Fruit fly (Drosophila melanogaster) whole organism, embryonic: ENCODE results near the gene ssp.

Source experiments
- Ada2b ChIP-seq: fragments of 200-800 bp; sonication (Bioruptor generic); IDR thresholded peaks from 2 replicates; pipeline ENCODE4 v1.3.6; 2022; ENCODE audit warnings: missing biosample characterization, missing genetic modification characterization
- Antp ChIP-seq: fragments of 200-800 bp; sonication (Bioruptor generic); optimal IDR thresholded peaks from 3 replicates; lab custom pipeline; 2016; ENCODE audit warnings: missing biosample characterization, missing genetic modification characterization
- CG1024 ChIP-seq: fragments of 200-800 bp; sonication (Bioruptor generic); IDR thresholded peaks from 2 replicates; pipeline ENCODE4 v1.3.6; 2022; ENCODE audit warnings: missing biosample characterization, missing genetic modification characterization
- CG10267 ChIP-seq: fragments of 200-800 bp; sonication (Bioruptor generic); optimal IDR thresholded peaks from 2 replicates; lab custom pipeline; 2018; ENCODE audit warnings: missing biosample characterization, mild to moderate bottlenecking, missing genetic modification characterization, moderate library complexity
- CG10366 ChIP-seq: fragments of 200-800 bp; sonication (Bioruptor generic); IDR thresholded peaks from 2 replicates; pipeline ENCODE4 v1.3.6; 2022; ENCODE audit warnings: missing biosample characterization, missing genetic modification characterization
- CG11093 ChIP-seq: fragments of 200-800 bp; sonication (Bioruptor generic); IDR thresholded peaks from 3 replicates; pipeline ENCODE4 v1.3.6; 2022; ENCODE audit warnings: missing biosample characterization, missing genetic modification characterization
- CG12391 ChIP-seq: fragments of 200-800 bp; sonication (Bioruptor generic); optimal IDR thresholded peaks from 3 replicates; lab custom pipeline; 2018; ENCODE audit warnings: missing biosample characterization, mild to moderate bottlenecking, missing genetic modification characterization, moderate library complexity
- CG13123 ChIP-seq: fragments of 200-800 bp; sonication (Bioruptor generic); optimal IDR thresholded peaks from 2 replicates; lab custom pipeline; 2016; ENCODE audit warnings: missing biosample characterization, missing genetic modification characterization
- CG14050 ChIP-seq: fragments of 200-800 bp; sonication (Bioruptor generic); IDR thresholded peaks from 3 replicates; pipeline ENCODE4 v1.3.6; 2022; ENCODE audit warnings: missing biosample characterization, missing genetic modification characterization
- CG16815 ChIP-seq: fragments of 200-800 bp; sonication (Bioruptor generic); optimal IDR thresholded peaks from 3 replicates; lab custom pipeline; 2017; ENCODE audit warnings: missing biosample characterization, mild to moderate bottlenecking, missing genetic modification characterization
- CG17802 ChIP-seq: fragments of 200-800 bp; sonication (Bioruptor generic); optimal IDR thresholded peaks from 2 replicates; lab custom pipeline; 2018; ENCODE audit warnings: missing biosample characterization, mild to moderate bottlenecking, missing genetic modification characterization, moderate library complexity
- CG18011 ChIP-seq: fragments of 200-800 bp; sonication (Bioruptor generic); optimal IDR thresholded peaks from 2 replicates; lab custom pipeline; 2017; ENCODE audit warnings: missing biosample characterization, missing genetic modification characterization, mild to moderate bottlenecking, moderate library complexity, missing genotype
- CG18599 ChIP-seq: fragments of 200-800 bp; sonication (Bioruptor generic); optimal IDR thresholded peaks from 3 replicates; lab custom pipeline; 2017; ENCODE audit warnings: missing biosample characterization, missing genetic modification characterization, mild to moderate bottlenecking, moderate library complexity, missing genetic modification reagents
- CG18619 ChIP-seq: fragments of 200-800 bp; sonication (Bioruptor generic); optimal IDR thresholded peaks from 3 replicates; lab custom pipeline; 2017; ENCODE audit warnings: missing biosample characterization, mild to moderate bottlenecking, missing genetic modification characterization
- CG2129 ChIP-seq: fragments of 200-800 bp; sonication (Bioruptor generic); IDR thresholded peaks from 2 replicates; pipeline ENCODE4 v1.3.6; 2022; ENCODE audit warnings: missing biosample characterization, missing genetic modification characterization; ENCODE audit not compliant: partially characterized antibody
- CG2202 ChIP-seq: fragments of 200-800 bp; sonication (Bioruptor generic); optimal IDR thresholded peaks from 2 replicates; lab custom pipeline; 2018; ENCODE audit warnings: missing biosample characterization, mild to moderate bottlenecking, missing genetic modification characterization
- CG2712 ChIP-seq: fragments of 200-800 bp; optimal IDR thresholded peaks from 3 replicates; lab custom pipeline; 2019; ENCODE audit warnings: missing biosample characterization, mild to moderate bottlenecking, missing genetic modification characterization, moderate library complexity
- CG2889 ChIP-seq: fragments of 200-800 bp; sonication (Bioruptor generic); IDR thresholded peaks from 3 replicates; pipeline ENCODE4 v1.3.6; 2022; ENCODE audit warnings: missing biosample characterization, missing genetic modification characterization
- CG34376 ChIP-seq: fragments of 200-800 bp; sonication (Bioruptor generic); optimal IDR thresholded peaks from 2 replicates; lab custom pipeline; 2018; ENCODE audit warnings: missing biosample characterization, mild to moderate bottlenecking, missing genetic modification characterization
- CG5245 ChIP-seq: fragments of 200-800 bp; sonication (Bioruptor generic); optimal IDR thresholded peaks from 3 replicates; lab custom pipeline; 2016; ENCODE audit warnings: missing biosample characterization, missing genetic modification characterization
- CG8089 ChIP-seq: fragments of 200-800 bp; sonication (Bioruptor generic); optimal IDR thresholded peaks from 3 replicates; lab custom pipeline; 2016; ENCODE audit warnings: missing biosample characterization, missing genetic modification characterization
- CoRest ChIP-seq: fragments of 200-800 bp; sonication (Bioruptor generic); optimal IDR thresholded peaks from 3 replicates; lab custom pipeline; 2018; ENCODE audit warnings: missing biosample characterization, mild to moderate bottlenecking, missing genetic modification characterization, moderate library complexity
- Dad ChIP-seq: fragments of 200-800 bp; sonication (Bioruptor generic); optimal IDR thresholded peaks from 3 replicates; lab custom pipeline; 2016; ENCODE audit warnings: missing biosample characterization, missing genetic modification characterization
- Elba2 ChIP-seq: fragments of 200-800 bp; sonication (Bioruptor generic); optimal IDR thresholded peaks from 3 replicates; lab custom pipeline; 2016; ENCODE audit warnings: missing biosample characterization, missing genetic modification characterization
- Hr51 ChIP-seq, 2 experiments: fragments of 200-800 bp; sonication (Bioruptor generic); optimal IDR thresholded peaks; 2 replicates in 1 of 2; 3 replicates in 1 of 2; lab custom pipeline; 2016 to 2018; ENCODE audit warnings: missing biosample characterization in 2 of 2, missing genetic modification characterization in 2 of 2, mild to moderate bottlenecking in 1 of 2, moderate library complexity in 1 of 2
- Meics ChIP-seq: fragments of 200-800 bp; sonication (Bioruptor generic); optimal IDR thresholded peaks from 2 replicates; lab custom pipeline; 2017; ENCODE audit warnings: missing biosample characterization, mild to moderate bottlenecking, missing genetic modification characterization
- NFAT ChIP-seq: fragments of 200-800 bp; sonication (Bioruptor generic); IDR thresholded peaks from 2 replicates; pipeline ENCODE4 v1.3.6; 2022; ENCODE audit warnings: missing biosample characterization, missing genetic modification characterization
- Optix ChIP-seq: fragments of 200-800 bp; sonication (Bioruptor generic); IDR thresholded peaks from 3 replicates; pipeline ENCODE4 v1.3.6; 2022; ENCODE audit warnings: missing biosample characterization, missing genetic modification characterization
- Tbp ChIP-seq: fragments of >200 bp; optimal IDR thresholded peaks from 2 replicates; lab custom pipeline; 2018; ENCODE audit warnings: missing biosample characterization, missing genetic modification characterization
- Usf ChIP-seq: fragments of 200-800 bp; sonication (Bioruptor generic); optimal IDR thresholded peaks from 2 replicates; lab custom pipeline; 2017; ENCODE audit warnings: missing genotype, missing biosample characterization, missing genetic modification characterization
- ac ChIP-seq: fragments of 200-800 bp; sonication (Bioruptor generic); optimal IDR thresholded peaks from 3 replicates; lab custom pipeline; 2017; ENCODE audit warnings: missing biosample characterization, mild to moderate bottlenecking, missing genetic modification characterization
- ap ChIP-seq: fragments of 200-800 bp; sonication (Bioruptor generic); IDR thresholded peaks from 2 replicates; pipeline ENCODE4 v1.3.6; 2022; ENCODE audit warnings: missing biosample characterization, missing genetic modification characterization
- ara ChIP-seq: fragments of 200-800 bp; sonication (Bioruptor generic); IDR thresholded peaks from 2 replicates; pipeline ENCODE4 v1.3.6; 2022; ENCODE audit warnings: missing biosample characterization, missing genetic modification characterization
- br ChIP-seq: fragments of >200 bp; optimal IDR thresholded peaks from 2 replicates; lab custom pipeline; 2017
- ci ChIP-seq: fragments of 200-800 bp; sonication (Bioruptor generic); IDR thresholded peaks from 3 replicates; pipeline ENCODE4 v1.3.6; 2022; ENCODE audit warnings: missing biosample characterization, missing genetic modification characterization
- corto ChIP-seq: fragments of 200-800 bp; sonication (Bioruptor generic); optimal IDR thresholded peaks from 2 replicates; lab custom pipeline; 2016; ENCODE audit warnings: missing biosample characterization, mild to moderate bottlenecking, missing genetic modification characterization, moderate library complexity
- disco-r ChIP-seq: fragments of 200-800 bp; sonication (Bioruptor generic); optimal IDR thresholded peaks from 2 replicates; lab custom pipeline; 2016; ENCODE audit warnings: missing biosample characterization, missing genetic modification characterization
- fd3F ChIP-seq: fragments of 200-800 bp; sonication (Bioruptor generic); optimal IDR thresholded peaks from 2 replicates; lab custom pipeline; 2018; ENCODE audit warnings: missing biosample characterization, mild to moderate bottlenecking, missing genetic modification characterization, moderate library complexity
- fd96Cb ChIP-seq: fragments of 200-800 bp; sonication (Bioruptor generic); optimal IDR thresholded peaks from 2 replicates; lab custom pipeline; 2018; ENCODE audit warnings: missing biosample characterization, mild to moderate bottlenecking, missing genetic modification characterization, moderate library complexity
- fru ChIP-seq: fragments of >200 bp; optimal IDR thresholded peaks from 2 replicates; lab custom pipeline; 2017
- gcm ChIP-seq: fragments of 200-800 bp; sonication (Bioruptor generic); optimal IDR thresholded peaks from 2 replicates; lab custom pipeline; 2019; ENCODE audit warnings: missing biosample characterization, mild to moderate bottlenecking, missing genetic modification characterization, moderate library complexity
- hbn ChIP-seq: fragments of 200-800 bp; sonication (Bioruptor generic); IDR thresholded peaks from 2 replicates; pipeline ENCODE4 v1.3.6; 2022; ENCODE audit warnings: missing biosample characterization, missing genetic modification characterization; ENCODE audit not compliant: partially characterized antibody
- inv ChIP-seq: fragments of 200-800 bp; sonication (Bioruptor generic); IDR thresholded peaks from 2 replicates; pipeline ENCODE4 v1.3.6; 2022; ENCODE audit warnings: missing biosample characterization, missing genetic modification characterization; ENCODE audit not compliant: partially characterized antibody
- lab ChIP-seq: fragments of 200-800 bp; sonication (Bioruptor generic); optimal IDR thresholded peaks from 3 replicates; lab custom pipeline; 2017; ENCODE audit warnings: missing biosample characterization, missing genetic modification characterization, mild to moderate bottlenecking, moderate library complexity, missing genetic modification reagents
- luna ChIP-seq: fragments of 200-800 bp; sonication (Bioruptor generic); optimal IDR thresholded peaks from 2 replicates; lab custom pipeline; 2016; ENCODE audit warnings: missing biosample characterization, missing genetic modification characterization
- pan ChIP-seq, 4 experiments: fragments of >200 bp in 3 of 4; fragments of 200-800 bp in 1 of 4; sonication (Bioruptor generic) in 1 of 4; optimal IDR thresholded peaks in 3 of 4; IDR thresholded peaks in 1 of 4; 2 replicates each; pipeline versions ENCODE4 v1.3.6 to Lab custom; 2017 to 2022; ENCODE audit warnings: missing biosample characterization in 2 of 4, missing genetic modification characterization in 2 of 4, mixed read lengths in 1 of 4
- pb ChIP-seq: fragments of 200-800 bp; sonication (Bioruptor generic); optimal IDR thresholded peaks from 3 replicates; lab custom pipeline; 2016; ENCODE audit warnings: missing biosample characterization, missing genetic modification characterization
- pzg ChIP-seq: fragments of 200-800 bp; sonication (Bioruptor generic); optimal IDR thresholded peaks from 3 replicates; lab custom pipeline; 2018; ENCODE audit warnings: missing biosample characterization, mild to moderate bottlenecking, missing genetic modification characterization, moderate library complexity
- twi ChIP-seq: fragments of 200-800 bp; optimal IDR thresholded peaks from 2 replicates; lab custom pipeline; 2019; ENCODE audit warnings: missing biosample characterization, mild to moderate bottlenecking, missing genetic modification characterization, moderate library complexity
- zen2 ChIP-seq: fragments of 200-800 bp; sonication (Bioruptor generic); IDR thresholded peaks from 3 replicates; pipeline ENCODE4 v1.3.6; 2022; ENCODE audit warnings: missing biosample characterization, missing genetic modification characterization; ENCODE audit not compliant: partially characterized antibody

Gene ssp

DNA sequence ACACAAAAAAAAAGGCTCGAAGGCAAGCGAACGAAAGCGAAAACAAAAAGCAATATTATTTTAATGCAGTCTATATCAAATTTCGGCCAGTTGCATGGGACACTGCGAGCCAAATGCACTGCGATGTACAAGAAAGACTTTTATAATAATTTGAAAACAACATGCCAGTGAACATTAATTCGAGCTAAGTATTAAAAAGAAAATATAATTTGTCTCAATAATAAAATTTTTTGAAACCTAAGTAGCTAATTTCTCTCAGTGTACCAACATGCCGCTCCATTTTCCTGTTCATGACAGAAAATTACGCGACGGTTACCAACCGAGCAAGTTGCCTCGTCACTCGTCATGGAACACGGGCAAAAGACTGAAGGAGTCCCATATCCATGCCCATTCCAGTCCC lies 40.7 kb upstream of the ssp start (continued):
- TF ChIP-seq CG16815 (GFP tag; lab: Kevin White, UChicago), result peak; percentile 66
- peak; percentile 64 for TF ChIP-seq CoRest (tag; lab: Kevin White, UChicago)
- no peak for TF ChIP-seq CG18011 (GFP tag; lab: Kevin White, UChicago)
- peak; percentile 22 for TF ChIP-seq CG17802 (tag; lab: Kevin White, UChicago)
- peak; percentile 75 for TF ChIP-seq CG10267 (tag; lab: Kevin White, UChicago)
- TF ChIP-seq Antp (GFP tag; lab: Kevin White, UChicago), result peak; percentile 26
- peak; percentile 66 for TF ChIP-seq CG5245
- peak; percentile 66 for TF ChIP-seq CG10366 (GFP tag; lab: Robert Waterston, UW)
- peak; percentile 78 for TF ChIP-seq ara (GFP tag; lab: Robert Waterston, UW)
- TF ChIP-seq twi (tag; lab: Kevin White, UChicago), result no peak
- peak; percentile 64 for TF ChIP-seq ac (GFP tag; lab: Kevin White, UChicago)
- no peak for TF ChIP-seq inv
- peak; percentile 13 for TF ChIP-seq CG18619 (GFP tag; lab: Kevin White, UChicago)
- TF ChIP-seq CG14050 (GFP tag; lab: Robert Waterston, UW), result peak; percentile 61
- peak; percentile 10 for TF ChIP-seq CG8089
- no peak for TF ChIP-seq pb
- TF ChIP-seq Ada2b (GFP tag; lab: Robert Waterston, UW), result peak; percentile 48; the same call in 1 of the 2 replicates
- TF ChIP-seq hbn (GFP tag; lab: Robert Waterston, UW), result no peak
- TF ChIP-seq NFAT (GFP tag; lab: Robert Waterston, UW), result no peak
- TF ChIP-seq pan (optimal IDR thresholded peaks at IDR 0.05; lab: Kevin White, UChicago), result no peak
- peak in 1 of 2 experiments; percentile 58 for TF ChIP-seq pan (GFP tag; optimal IDR thresholded peaks at IDR 0.05 in 1 of 2, IDR thresholded peaks at IDR 0.05 in 1 of 2)
- peak; percentile 79 for TF ChIP-seq CG12391 (tag; lab: Kevin White, UChicago)
- TF ChIP-seq CG13123 (GFP tag; lab: Kevin White, UChicago), result peak; percentile 22
- peak; percentile 1 for TF ChIP-seq Dad (GFP tag; lab: Kevin White, UChicago)
- TF ChIP-seq fd3F (GFP tag; lab: Kevin White, UChicago), result peak; percentile 10
- peak; percentile 22 for TF ChIP-seq CG18599 (GFP tag; lab: Kevin White, UChicago)
- no peak for TF ChIP-seq CG34376
- peak; percentile 64 for TF ChIP-seq fd96Cb
- peak; percentile 30 for TF ChIP-seq lab
- TF ChIP-seq ap (GFP tag; lab: Robert Waterston, UW), result peak; percentile 36; the same call in 1 of the 2 replicates
- TF ChIP-seq disco-r (GFP tag; lab: Kevin White, UChicago), result no peak
- TF ChIP-seq CG11093 (GFP tag; lab: Robert Waterston, UW), result no peak
- TF ChIP-seq Elba2, result no peak
- no peak for TF ChIP-seq CG2889
- TF ChIP-seq Hr51 (GFP tag; optimal IDR thresholded peaks at IDR 0.05; lab: Kevin White, UChicago), result peak; percentile 14 to 70
- peak; percentile 77 for TF ChIP-seq CG2712
- no peak for TF ChIP-seq zen2 (GFP tag; lab: Robert Waterston, UW)
- TF ChIP-seq fru, result no peak
- TF ChIP-seq ci (GFP tag; lab: Robert Waterston, UW), result peak; percentile 88
- TF ChIP-seq br (lab: Kevin White, UChicago), result no peak
- TF ChIP-seq corto (GFP tag; lab: Kevin White, UChicago), result no peak
- TF ChIP-seq gcm (GFP tag; lab: Kevin White, UChicago), result no peak
- peak; percentile 30 for TF ChIP-seq Usf (GFP tag; lab: Kevin White, UChicago)
- TF ChIP-seq CG2129, result no peak
- peak; percentile 51 for TF ChIP-seq CG1024 (GFP tag; lab: Robert Waterston, UW)
- no peak for TF ChIP-seq Tbp
- peak; percentile 63 for TF ChIP-seq CG2202
- no peak for TF ChIP-seq luna (GFP tag; lab: Kevin White, UChicago)
- TF ChIP-seq Meics (GFP tag; lab: Kevin White, UChicago), result peak; percentile 22
- no peak for TF ChIP-seq pzg
- TF ChIP-seq Optix, result 0 out of 3 replicates have a peak, but pooled peaks have one; percentile 57
